Fruit fly (Drosophila melanogaster) whole organism, embryonic: ENCODE data around the gene CheA7a.

Source experiments
- CG10979 ChIP-seq: fragments of 200-800 bp; sonication (Bioruptor generic); optimal IDR thresholded peaks from 2 replicates; lab custom pipeline; 2018; ENCODE audit warnings: missing biosample characterization, mild to moderate bottlenecking, missing genetic modification characterization, moderate library complexity
- CG11560 ChIP-seq: fragments of 200-800 bp; sonication (Bioruptor generic); IDR thresholded peaks from 3 replicates; pipeline ENCODE4 v1.3.6; 2022; ENCODE audit warnings: missing biosample characterization, missing genetic modification characterization
- CG12104 ChIP-seq: fragments of 200-800 bp; sonication (Bioruptor generic); optimal IDR thresholded peaks from 3 replicates; lab custom pipeline; 2016; ENCODE audit warnings: missing biosample characterization, missing genetic modification characterization
- CG13287 ChIP-seq: fragments of 200-800 bp; sonication (Bioruptor generic); IDR thresholded peaks from 2 replicates; pipeline ENCODE4 v1.3.6; 2022; ENCODE audit warnings: missing biosample characterization, missing genetic modification characterization; ENCODE audit not compliant: partially characterized antibody
- CG14965 ChIP-seq: fragments of 200-800 bp; sonication (Bioruptor generic); optimal IDR thresholded peaks from 2 replicates; lab custom pipeline; 2016; ENCODE audit warnings: missing biosample characterization, missing genetic modification characterization, borderline replicate concordance
- CG15479 ChIP-seq: fragments of 200-800 bp; sonication (Bioruptor generic); optimal IDR thresholded peaks from 3 replicates; lab custom pipeline; 2019; ENCODE audit warnings: missing biosample characterization, mild to moderate bottlenecking, missing genetic modification characterization, moderate library complexity
- CG15601 ChIP-seq: fragments of 200-800 bp; sonication (Bioruptor generic); optimal IDR thresholded peaks from 3 replicates; lab custom pipeline; 2019; ENCODE audit warnings: missing biosample characterization, mild to moderate bottlenecking, missing genetic modification characterization, moderate library complexity
- CG2712 ChIP-seq: fragments of 200-800 bp; optimal IDR thresholded peaks from 3 replicates; lab custom pipeline; 2019; ENCODE audit warnings: missing biosample characterization, mild to moderate bottlenecking, missing genetic modification characterization, moderate library complexity
- CG2889 ChIP-seq: fragments of 200-800 bp; sonication (Bioruptor generic); IDR thresholded peaks from 3 replicates; pipeline ENCODE4 v1.3.6; 2022; ENCODE audit warnings: missing biosample characterization, missing genetic modification characterization
- CG31365 ChIP-seq: fragments of 200-800 bp; sonication (Bioruptor generic); optimal IDR thresholded peaks from 2 replicates; lab custom pipeline; 2018; ENCODE audit warnings: missing biosample characterization, mild to moderate bottlenecking, missing genetic modification characterization
- CG34224 ChIP-seq: fragments of 200-800 bp; sonication (Bioruptor generic); IDR thresholded peaks from 3 replicates; pipeline ENCODE4 v1.3.6; 2022; ENCODE audit warnings: missing biosample characterization, missing genetic modification characterization; ENCODE audit not compliant: partially characterized antibody
- CG4424 ChIP-seq: fragments of 200-800 bp; sonication (Bioruptor generic); optimal IDR thresholded peaks from 3 replicates; lab custom pipeline; 2016; ENCODE audit warnings: missing biosample characterization, missing genetic modification characterization
- CG4707 ChIP-seq: fragments of 200-800 bp; sonication (Bioruptor generic); optimal IDR thresholded peaks from 2 replicates; lab custom pipeline; 2018; ENCODE audit warnings: missing biosample characterization, mild to moderate bottlenecking, missing genetic modification characterization, moderate library complexity
- CG6791 ChIP-seq: fragments of 200-800 bp; sonication (Bioruptor generic); IDR thresholded peaks from 3 replicates; pipeline ENCODE4 v1.3.6; 2022; ENCODE audit warnings: missing biosample characterization, missing genetic modification characterization; ENCODE audit not compliant: partially characterized antibody
- CG7556 ChIP-seq: fragments of 200-800 bp; sonication (Bioruptor generic); optimal IDR thresholded peaks from 2 replicates; lab custom pipeline; 2017; ENCODE audit warnings: missing biosample characterization, mild to moderate bottlenecking, missing genetic modification characterization
- CG9876 ChIP-seq: fragments of 200-800 bp; sonication (Bioruptor generic); optimal IDR thresholded peaks from 2 replicates; lab custom pipeline; 2016; ENCODE audit warnings: missing biosample characterization, missing genetic modification characterization
- CG9932 ChIP-seq: fragments of 200-800 bp; sonication (Bioruptor generic); IDR thresholded peaks from 2 replicates; pipeline ENCODE4 v1.3.6; 2022; ENCODE audit warnings: missing biosample characterization, missing genetic modification characterization
- D19B ChIP-seq: fragments of 200-800 bp; sonication (Bioruptor generic); optimal IDR thresholded peaks from 2 replicates; lab custom pipeline; 2017; ENCODE audit warnings: missing biosample characterization, mild to moderate bottlenecking, missing genetic modification characterization
- Dip3 ChIP-seq: fragments of 200-800 bp; sonication (Bioruptor generic); optimal IDR thresholded peaks from 3 replicates; lab custom pipeline; 2016; ENCODE audit warnings: missing biosample characterization, missing genetic modification characterization
- Ets97D ChIP-seq: fragments of 200-800 bp; sonication (Bioruptor generic); optimal IDR thresholded peaks from 3 replicates; lab custom pipeline; 2016; ENCODE audit warnings: missing biosample characterization, missing genetic modification characterization
- GATAe ChIP-seq: fragments of 200-800 bp; sonication (Bioruptor generic); conservative IDR thresholded peaks from 2 replicates; pipeline ENCODE4 v1.3.6; 2022; ENCODE audit warnings: missing biosample characterization, missing genetic modification characterization
- Jarid2 ChIP-seq: fragments of 200-800 bp; sonication (Bioruptor generic); optimal IDR thresholded peaks from 3 replicates; lab custom pipeline; 2017; ENCODE audit warnings: mild to moderate bottlenecking, missing biosample characterization, missing genetic modification reagents, missing genetic modification characterization
- Nf-YC ChIP-seq: fragments of 200-800 bp; optimal IDR thresholded peaks from 3 replicates; lab custom pipeline; 2019; ENCODE audit warnings: missing biosample characterization, mild to moderate bottlenecking, missing genetic modification characterization, moderate library complexity
- PHDP ChIP-seq: fragments of 200-800 bp; sonication (Bioruptor generic); optimal IDR thresholded peaks from 3 replicates; lab custom pipeline; 2018; ENCODE audit warnings: missing biosample characterization, mild to moderate bottlenecking, missing genetic modification characterization, moderate library complexity
- Poxn ChIP-seq: fragments of 200-800 bp; sonication (Bioruptor generic); IDR thresholded peaks from 2 replicates; pipeline ENCODE4 v1.3.6; 2022; ENCODE audit warnings: missing biosample characterization, missing genetic modification characterization
- ara ChIP-seq: fragments of 200-800 bp; sonication (Bioruptor generic); IDR thresholded peaks from 2 replicates; pipeline ENCODE4 v1.3.6; 2022; ENCODE audit warnings: missing biosample characterization, missing genetic modification characterization
- bsh ChIP-seq, 2 experiments: fragments of 200-800 bp; sonication (Bioruptor generic); optimal IDR thresholded peaks; 2 replicates each; lab custom pipeline; 2017 to 2018; ENCODE audit warnings: mild to moderate bottlenecking in 2 of 2, missing biosample characterization in 2 of 2, missing genetic modification characterization in 2 of 2, moderate library complexity in 1 of 2
- cas ChIP-seq: fragments of 200-800 bp; sonication (Bioruptor generic); IDR thresholded peaks from 2 replicates; pipeline ENCODE4 v1.3.6; 2022; ENCODE audit warnings: missing biosample characterization, missing genetic modification characterization
- chinmo ChIP-seq: fragments of 200-800 bp; sonication (Bioruptor generic); IDR thresholded peaks from 4 replicates; pipeline ENCODE4 v1.3.6; 2022; ENCODE audit warnings: missing biosample characterization, missing genetic modification characterization; ENCODE audit not compliant: partially characterized antibody
- chn ChIP-seq: fragments of 200-800 bp; sonication (Bioruptor generic); optimal IDR thresholded peaks from 2 replicates; lab custom pipeline; 2016; ENCODE audit warnings: missing biosample characterization, missing genetic modification characterization
- ci ChIP-seq: fragments of 200-800 bp; sonication (Bioruptor generic); IDR thresholded peaks from 3 replicates; pipeline ENCODE4 v1.3.6; 2022; ENCODE audit warnings: missing biosample characterization, missing genetic modification characterization
- crp ChIP-seq, 2 experiments: fragments of 200-800 bp; sonication (Bioruptor generic); optimal IDR thresholded peaks; 2 replicates in 1 of 2; 3 replicates in 1 of 2; lab custom pipeline; 2017; ENCODE audit warnings: missing biosample characterization in 2 of 2, missing genetic modification characterization in 2 of 2, mild to moderate bottlenecking in 1 of 2, moderate library complexity in 1 of 2
- dmrt99B ChIP-seq: fragments of 200-800 bp; sonication (Bioruptor generic); optimal IDR thresholded peaks from 2 replicates; lab custom pipeline; 2018; ENCODE audit warnings: missing biosample characterization, mild to moderate bottlenecking, missing genetic modification characterization, moderate library complexity
- ewg ChIP-seq: fragments of 200-800 bp; sonication (Bioruptor generic); optimal IDR thresholded peaks from 3 replicates; lab custom pipeline; 2017; ENCODE audit warnings: mild to moderate bottlenecking, missing biosample characterization, missing genetic modification reagents, missing genetic modification characterization
- eyg ChIP-seq: fragments of 200-800 bp; sonication (Bioruptor generic); optimal IDR thresholded peaks from 3 replicates; lab custom pipeline; 2016; ENCODE audit warnings: missing biosample characterization, missing genetic modification characterization
- fd102C ChIP-seq: fragments of 200-800 bp; sonication (Bioruptor generic); optimal IDR thresholded peaks from 2 replicates; lab custom pipeline; 2018; ENCODE audit warnings: missing biosample characterization, mild to moderate bottlenecking, missing genetic modification characterization, moderate library complexity
- nerfin-2 ChIP-seq: fragments of 200-800 bp; sonication (Bioruptor generic); IDR thresholded peaks from 2 replicates; pipeline ENCODE4 v1.3.6; 2022; ENCODE audit warnings: missing biosample characterization, missing genetic modification characterization; ENCODE audit not compliant: partially characterized antibody
- nmo ChIP-seq: fragments of 200-800 bp; sonication (Bioruptor generic); optimal IDR thresholded peaks from 2 replicates; lab custom pipeline; 2018; ENCODE audit warnings: missing biosample characterization, mild to moderate bottlenecking, missing genetic modification characterization, moderate library complexity
- nom ChIP-seq: fragments of 200-800 bp; sonication (Bioruptor generic); optimal IDR thresholded peaks from 2 replicates; lab custom pipeline; 2017; ENCODE audit warnings: missing biosample characterization, missing genetic modification characterization, mild to moderate bottlenecking, moderate library complexity, missing genetic modification reagents
- onecut ChIP-seq: fragments of 200-800 bp; sonication (Bioruptor generic); IDR thresholded peaks from 2 replicates; pipeline ENCODE4 v1.3.6; 2022; ENCODE audit warnings: missing biosample characterization, missing genetic modification characterization
- pita ChIP-seq: fragments of 200-800 bp; sonication (Bioruptor generic); optimal IDR thresholded peaks from 2 replicates; lab custom pipeline; 2017; ENCODE audit warnings: missing biosample characterization, mild to moderate bottlenecking, missing genetic modification characterization
- sr ChIP-seq: fragments of 200-800 bp; sonication (Bioruptor generic); IDR thresholded peaks from 3 replicates; pipeline ENCODE4 v1.3.6; 2022; ENCODE audit warnings: missing biosample characterization, missing genetic modification characterization
- ssp ChIP-seq: fragments of 200-800 bp; sonication (Bioruptor generic); IDR thresholded peaks from 2 replicates; pipeline ENCODE4 v1.3.6; 2022; ENCODE audit warnings: missing biosample characterization, missing genetic modification characterization
- stc ChIP-seq: fragments of 200-800 bp; sonication (Bioruptor generic); IDR thresholded peaks from 2 replicates; pipeline ENCODE4 v1.3.6; 2022; ENCODE audit warnings: missing biosample characterization, missing genetic modification characterization
- toy ChIP-seq: fragments of 200-800 bp; sonication (Bioruptor generic); IDR thresholded peaks from 2 replicates; pipeline ENCODE4 v1.3.6; 2022; ENCODE audit warnings: missing biosample characterization, missing genetic modification characterization
- trem ChIP-seq: fragments of 200-800 bp; optimal IDR thresholded peaks from 3 replicates; lab custom pipeline; 2019; ENCODE audit warnings: missing biosample characterization, mild to moderate bottlenecking, missing genetic modification characterization, moderate library complexity
- zen2 ChIP-seq: fragments of 200-800 bp; sonication (Bioruptor generic); IDR thresholded peaks from 3 replicates; pipeline ENCODE4 v1.3.6; 2022; ENCODE audit warnings: missing biosample characterization, missing genetic modification characterization; ENCODE audit not compliant: partially characterized antibody

The CheA7a gene

dm6 chrX:7336121-7336961, 41.6 kb upstream of the CheA7a start (continued):
- TF ChIP-seq CG34224 (no peak), CG11560 (tag; lab: Robert Waterston, UW) (peak; percentile 60; the same call in 1 of the 3 replicates), CG4707 (GFP tag; lab: Kevin White, UChicago) (peak; percentile 88), CG14965 (GFP tag; lab: Kevin White, UChicago) (peak; percentile 56), dmrt99B (tag; lab: Kevin White, UChicago) (peak; percentile 97), CG13287 (GFP tag; lab: Robert Waterston, UW) (no peak), Jarid2 (GFP tag; lab: Kevin White, UChicago) (peak; percentile 65), Dip3 (GFP tag; lab: Kevin White, UChicago) (peak; percentile 63), cas (GFP tag; lab: Robert Waterston, UW) (no peak), Nf-YC (peak; percentile 67), fd102C (GFP tag; lab: Kevin White, UChicago) (peak; percentile 63), PHDP (tag; lab: Kevin White, UChicago) (peak; percentile 93), eyg (GFP tag; lab: Kevin White, UChicago) (peak; percentile 68), D19B (peak; percentile 59), CG9932 (GFP tag; lab: Robert Waterston, UW) (peak; percentile 52), zen2 (GFP tag; lab: Robert Waterston, UW) (no peak), nom (GFP tag; lab: Kevin White, UChicago) (no peak), chn (peak; percentile 89), ewg (GFP tag; lab: Kevin White, UChicago) (peak; percentile 87), CG2889 (GFP tag; lab: Robert Waterston, UW) (peak; percentile 63; the same call in 2 of the 3 replicates), sr (GFP tag; lab: Robert Waterston, UW) (peak; percentile 47; the same call in 1 of the 3 replicates), CG2712 (tag; lab: Kevin White, UChicago) (peak; percentile 97), nerfin-2 (GFP tag; lab: Robert Waterston, UW) (no peak), ara (GFP tag; lab: Robert Waterston, UW) (peak; percentile 88), CG4424 (GFP tag; lab: Kevin White, UChicago) (peak; percentile 93), crp (GFP tag; optimal IDR thresholded peaks at IDR 0.05; lab: Kevin White, UChicago) (peak in 1 of 2 experiments; percentile 49), nmo (GFP tag; lab: Kevin White, UChicago) (peak; percentile 94), CG6791 (GFP tag; lab: Robert Waterston, UW) (no peak), ci (peak; percentile 92), CG9876 (peak; percentile 82), CG15479 (no peak), CG31365 (tag; lab: Kevin White, UChicago) (peak; percentile 66), onecut (peak; percentile 80), CG12104 (GFP tag; lab: Kevin White, UChicago) (peak; percentile 76), ssp (GFP tag; lab: Robert Waterston, UW) (peak; percentile 71), trem (tag; lab: Kevin White, UChicago) (peak; percentile 94), toy (GFP tag; lab: Robert Waterston, UW) (0 out of 2 replicates have a peak, but pooled peaks have one; percentile 16), GATAe (GFP tag; lab: Robert Waterston, UW) (no peak; the same call in 1 of the 2 replicates), chinmo (GFP tag; lab: Robert Waterston, UW) (peak; percentile 79; the same call in 3 of the 4 replicates), Poxn (no peak), CG15601 (tag; lab: Kevin White, UChicago) (peak; percentile 91), CG7556 (GFP tag; lab: Kevin White, UChicago) (peak; percentile 85), Ets97D (peak; percentile 66), bsh (GFP tag; optimal IDR thresholded peaks at IDR 0.05; lab: Kevin White, UChicago) (peak; percentile 76 to 96), pita (GFP tag; lab: Kevin White, UChicago) (no peak), CG10979 (peak; percentile 96), stc (GFP tag; lab: Robert Waterston, UW) (peak; percentile 88)
